Worm (Caenorhabditis elegans) whole organism, early embryonic: ENCODE measurements around the gene his-69.

Experiments
- ama-1 ChIP-seq: fragments of 150-350 bp; optimal IDR thresholded peaks from 2 replicates; lab custom pipeline; 2014
- ets-7 ChIP-seq: sonication (generic microtip); optimal IDR thresholded peaks from 2 replicates; lab custom pipeline; 2016; ENCODE audit warnings: missing genotype, missing genetic modification characterization, missing compliant biosample characterization
- flt-1 ChIP-seq: fragments of 200-800 bp; sonication (Bioruptor generic); IDR thresholded peaks from 2 replicates; pipeline ENCODE4 v1.3.6; 2022; ENCODE audit warnings: missing genetic modification characterization, missing compliant biosample characterization
- tbx-11 ChIP-seq: fragments of 200-800 bp; sonication (Bioruptor generic); IDR thresholded peaks from 2 replicates; pipeline ENCODE4 v1.3.6; 2022; ENCODE audit warnings: missing genetic modification characterization, missing compliant biosample characterization
- tbx-37 ChIP-seq: fragments of 200-800 bp; sonication (Bioruptor generic); conservative IDR thresholded peaks from 2 replicates; pipeline ENCODE4 v1.3.6; 2022; ENCODE audit warnings: missing genetic modification reagents, missing genetic modification characterization, missing compliant biosample characterization
- tra-4 ChIP-seq: sonication (generic microtip); optimal IDR thresholded peaks from 2 replicates; lab custom pipeline; 2017; ENCODE audit warnings: missing genetic modification characterization, missing compliant biosample characterization

ce11 chrIII:4017527-4017926 lies 41.0 kb downstream of the his-69 start, which contains the start of gene tbb-2:
- no peak for TF ChIP-seq tra-4 (tag; lab: Kevin White, UChicago)
- no peak for TF ChIP-seq ets-7 (tag; lab: Kevin White, UChicago)
- TF ChIP-seq tbx-11 (GFP tag; lab: Robert Waterston, UW) = no peak
- no peak for TF ChIP-seq ama-1
- TF ChIP-seq flt-1 (GFP tag; lab: Robert Waterston, UW) = no peak
- no peak for TF ChIP-seq tbx-37 (GFP tag; lab: Robert Waterston, UW)
